Worm (Caenorhabditis elegans) whole organism, L3 larva: ENCODE data around the gene clec-60.

Experiments used
- R02D3.7 ChIP-seq: fragments of 150-350 bp; optimal IDR thresholded peaks from 2 replicates; lab custom pipeline; 2014; ENCODE audit warnings: missing biosample characterization, missing genetic modification characterization
- aly-2 ChIP-seq: fragments of 150-350 bp; optimal IDR thresholded peaks from 2 replicates; lab custom pipeline; 2014; ENCODE audit warnings: missing biosample characterization, missing genetic modification characterization
- ama-1 ChIP-seq: fragments of 150-350 bp; optimal IDR thresholded peaks from 2 replicates; lab custom pipeline; 2018
- ceh-28 ChIP-seq: fragments of 150-350 bp; optimal IDR thresholded peaks from 2 replicates; lab custom pipeline; 2014; ENCODE audit warnings: missing biosample characterization, missing genetic modification reagents, missing genetic modification characterization
- ceh-9 ChIP-seq: sonication (generic microtip); optimal IDR thresholded peaks from 2 replicates; lab custom pipeline; 2018; ENCODE audit warnings: missing biosample characterization, missing genetic modification characterization
- daf-12 ChIP-seq: fragments of 150-350 bp; optimal IDR thresholded peaks from 2 replicates; lab custom pipeline; 2014; ENCODE audit warnings: missing biosample characterization, missing genetic modification reagents, missing genetic modification characterization
- egl-27 ChIP-seq: sonication (generic microtip); optimal IDR thresholded peaks from 4 replicates; lab custom pipeline; 2017; ENCODE audit warnings: missing biosample characterization, missing genetic modification reagents, missing genetic modification characterization
- elt-1 ChIP-seq: fragments of 150-350 bp; optimal IDR thresholded peaks from 2 replicates; lab custom pipeline; 2014; ENCODE audit warnings: missing biosample characterization, missing genetic modification characterization
- elt-2 ChIP-seq: sonication (generic microtip); optimal IDR thresholded peaks from 2 replicates; lab custom pipeline; 2016; ENCODE audit warnings: missing genetic modification reagents, mild to moderate bottlenecking, missing genetic modification characterization, missing compliant biosample characterization
- elt-3 ChIP-seq, 3 experiments: fragments of 150-350 bp in 1 of 3; sonication (generic microtip) in 2 of 3; optimal IDR thresholded peaks; 2 replicates in 2 of 3; 4 replicates in 1 of 3; lab custom pipeline; 2014 to 2017; ENCODE audit warnings: missing biosample characterization in 3 of 3, missing genetic modification characterization in 3 of 3
- fkh-2 ChIP-seq: fragments of 150-350 bp; optimal IDR thresholded peaks from 2 replicates; lab custom pipeline; 2014; ENCODE audit warnings: missing biosample characterization, missing genetic modification reagents, missing genetic modification characterization
- fos-1 ChIP-seq: fragments of 150-350 bp; optimal IDR thresholded peaks from 2 replicates; lab custom pipeline; 2014; ENCODE audit warnings: missing biosample characterization, missing genetic modification characterization
- hmg-11 ChIP-seq: sonication (generic microtip); optimal IDR thresholded peaks from 2 replicates; lab custom pipeline; 2016; ENCODE audit warnings: missing genetic modification characterization, missing compliant biosample characterization
- jun-1 ChIP-seq: fragments of 150-350 bp; optimal IDR thresholded peaks from 2 replicates; lab custom pipeline; 2014; ENCODE audit warnings: missing biosample characterization, missing genetic modification reagents, missing genetic modification characterization
- lsy-12 ChIP-seq: sonication (generic microtip); optimal IDR thresholded peaks from 2 replicates; lab custom pipeline; 2016; ENCODE audit warnings: mild to moderate bottlenecking, missing genetic modification characterization, missing compliant biosample characterization
- mdl-1 ChIP-seq: fragments of 150-350 bp; optimal IDR thresholded peaks from 2 replicates; lab custom pipeline; 2014; ENCODE audit warnings: missing biosample characterization, missing genetic modification characterization
- mml-1 ChIP-seq: fragments of 150-350 bp; sonication (generic microtip); optimal IDR thresholded peaks from 3 replicates; lab custom pipeline; 2014; ENCODE audit warnings: missing biosample characterization, missing genetic modification characterization
- nfya-1 ChIP-seq: sonication (generic microtip); optimal IDR thresholded peaks from 2 replicates; lab custom pipeline; 2017; ENCODE audit warnings: missing genetic modification characterization, mild to moderate bottlenecking, missing compliant biosample characterization, antibody characterized with exemption, moderate library complexity; ENCODE audit not compliant: insufficient read depth
- nhr-11 ChIP-seq: fragments of 150-350 bp; optimal IDR thresholded peaks from 2 replicates; lab custom pipeline; 2014; ENCODE audit warnings: missing biosample characterization, missing genetic modification characterization
- nhr-23 ChIP-seq: fragments of 150-350 bp; optimal IDR thresholded peaks from 2 replicates; lab custom pipeline; 2014; ENCODE audit warnings: missing biosample characterization, missing genetic modification reagents, missing genetic modification characterization
- nhr-237 ChIP-seq: fragments of 150-350 bp; optimal IDR thresholded peaks from 2 replicates; lab custom pipeline; 2014; ENCODE audit warnings: missing biosample characterization, missing genetic modification characterization
- nhr-25 ChIP-seq: sonication (generic microtip); optimal IDR thresholded peaks from 2 replicates; lab custom pipeline; 2017; ENCODE audit warnings: missing biosample characterization, missing genetic modification characterization
- nhr-28 ChIP-seq: fragments of 150-350 bp; optimal IDR thresholded peaks from 2 replicates; lab custom pipeline; 2014; ENCODE audit warnings: missing biosample characterization, missing genetic modification characterization
- nhr-43 ChIP-seq: sonication (generic microtip); optimal IDR thresholded peaks from 2 replicates; lab custom pipeline; 2016; ENCODE audit warnings: mild to moderate bottlenecking, missing genetic modification characterization, missing compliant biosample characterization; ENCODE audit not compliant: poor library complexity, severe bottlenecking
- nhr-67 ChIP-seq: fragments of 150-350 bp; optimal IDR thresholded peaks from 2 replicates; lab custom pipeline; 2014; ENCODE audit warnings: missing biosample characterization, missing genetic modification characterization
- nhr-77 ChIP-seq: fragments of 150-350 bp; optimal IDR thresholded peaks from 2 replicates; lab custom pipeline; 2014; ENCODE audit warnings: missing biosample characterization, missing genetic modification characterization
- pqm-1 ChIP-seq: fragments of 150-350 bp; optimal IDR thresholded peaks from 2 replicates; lab custom pipeline; 2017; ENCODE audit warnings: missing biosample characterization, missing genetic modification characterization, inconsistent platforms
- sea-2 ChIP-seq: fragments of 150-350 bp; sonication (generic microtip); optimal IDR thresholded peaks from 4 replicates; lab custom pipeline; 2014; ENCODE audit warnings: missing biosample characterization, missing genetic modification reagents, missing genetic modification characterization
- skn-1 ChIP-seq: fragments of 150-350 bp; optimal IDR thresholded peaks from 2 replicates; lab custom pipeline; 2014; ENCODE audit warnings: missing biosample characterization, missing genetic modification characterization
- tbx-2 ChIP-seq: sonication (generic microtip); optimal IDR thresholded peaks from 2 replicates; lab custom pipeline; 2016; ENCODE audit warnings: mild to moderate bottlenecking, missing genetic modification characterization, missing compliant biosample characterization
- unc-39 ChIP-seq: sonication (generic microtip); optimal IDR thresholded peaks from 4 replicates; lab custom pipeline; 2017; ENCODE audit warnings: missing biosample characterization, missing genetic modification characterization
- zag-1 ChIP-seq: fragments of 150-350 bp; optimal IDR thresholded peaks from 2 replicates; lab custom pipeline; 2014; ENCODE audit warnings: missing biosample characterization, missing genetic modification characterization
- ztf-4 ChIP-seq: fragments of 150-350 bp; optimal IDR thresholded peaks from 2 replicates; lab custom pipeline; 2014; ENCODE audit warnings: missing biosample characterization, missing genetic modification characterization

Gene clec-60

ce11 chrII:10479348-10479747 lies 2.3 kb downstream of the clec-60 start, which contains the start of gene clec-59:
clec-59 (minus strand) TSS chrII:10479448.
- no peak for TF ChIP-seq R02D3.7 (tag; lab: Kevin White, UChicago)
- no peak for TF ChIP-seq nhr-11 (tag; lab: Kevin White, UChicago)
- no peak for TF ChIP-seq elt-2 (tag; lab: Kevin White, UChicago)
- no peak for TF ChIP-seq elt-1 (tag; lab: Kevin White, UChicago)
- no peak for TF ChIP-seq nhr-25
- no peak for TF ChIP-seq elt-3 (tag; optimal IDR thresholded peaks at IDR 0.05; lab: Kevin White, UChicago)
- TF ChIP-seq mml-1 (tag; lab: Kevin White, UChicago): no peak

ce11 chrII:10476959-10477358 lies 4.7 kb downstream of the clec-60 start, which contains the start of gene ZK666.4:
ZK666.4 (plus strand) TSS chrII:10477259.
- TF ChIP-seq egl-27 (no peak), nhr-77 (no peak), aly-2 (tag; lab: Kevin White, UChicago) (no peak), fos-1 (tag; lab: Kevin White, UChicago) (no peak), hmg-11 (tag; lab: Kevin White, UChicago) (no peak), elt-2 (tag; lab: Kevin White, UChicago) (no peak), nhr-11 (tag; lab: Kevin White, UChicago) (no peak), lsy-12 (tag; lab: Kevin White, UChicago) (no peak), ceh-28 (tag; lab: Kevin White, UChicago) (no peak), pqm-1 (tag; lab: Kevin White, UChicago) (no peak), sea-2 (GFP tag; lab: Kevin White, UChicago) (no peak), nhr-28 (tag; lab: Kevin White, UChicago) (no peak), unc-39 (tag; lab: Kevin White, UChicago) (no peak), daf-12 (tag; lab: Kevin White, UChicago) (no peak), zag-1 (tag; lab: Kevin White, UChicago) (no peak)
- TF ChIP-seq, all 47 proteins: peak for 0

ce11 chrII:10476039-10476438 lies 5.6 kb downstream of the clec-60 start, which contains the start of gene clec-58:
clec-58 (minus strand) TSS chrII:10476139.
- no peak for TF ChIP-seq nhr-237
- no peak for TF ChIP-seq tbx-2 (tag; lab: Kevin White, UChicago)
- TF ChIP-seq unc-39 (tag; lab: Kevin White, UChicago): no peak
- TF ChIP-seq sea-2 (GFP tag; lab: Kevin White, UChicago): no peak
- no peak for TF ChIP-seq nhr-67 (tag; lab: Kevin White, UChicago)
- no peak for TF ChIP-seq R02D3.7 (tag; lab: Kevin White, UChicago)
- no peak for TF ChIP-seq nhr-43

ce11 chrII:10471790-10472189 lies 9.9 kb downstream of the clec-60 start, which contains the start of gene ZK666.2:
ZK666.2 (minus strand) TSS chrII:10471890.
- TF ChIP-seq egl-27: no peak
- TF ChIP-seq, all 47 proteins: peak for 0

ce11 chrII:10471247-10471646 lies 10.4 kb downstream of the clec-60 start, which contains the start of gene ZK666.1:
ZK666.1 (minus strand) TSS chrII:10471347.
- TF ChIP-seq nhr-25: no peak
- TF ChIP-seq ztf-4: no peak
- TF ChIP-seq ceh-9: no peak
- no peak for TF ChIP-seq jun-1 (tag; lab: Kevin White, UChicago)
- TF ChIP-seq nfya-1 (tag; lab: Kevin White, UChicago): no peak

- TF ChIP-seq ceh-9: no peak
- peak; percentile 59 for TF ChIP-seq elt-2 (tag; lab: Kevin White, UChicago)
- TF ChIP-seq nhr-23 (tag; lab: Kevin White, UChicago): no peak
Measured at ce11 chrII:10470159-10470558, 11.5 kb downstream of the clec-60 start, which contains the start of gene clec-143. clec-143 (minus strand) TSS chrII:10470297.

- TF ChIP-seq skn-1 (no peak), ama-1 (lab: Kevin White, UChicago) (no peak), fkh-2 (tag; lab: Kevin White, UChicago) (no peak), mdl-1 (no peak), jun-1 (tag; lab: Kevin White, UChicago) (no peak)
Measured at ce11 chrII:10466552-10466951, 15.1 kb downstream of the clec-60 start, which contains the start of gene tnc-2. tnc-2 (plus strand) TSS chrII:10466852.
